Worm (Caenorhabditis elegans): ENCODE data around the gene nsph-1.1.

DNA sequence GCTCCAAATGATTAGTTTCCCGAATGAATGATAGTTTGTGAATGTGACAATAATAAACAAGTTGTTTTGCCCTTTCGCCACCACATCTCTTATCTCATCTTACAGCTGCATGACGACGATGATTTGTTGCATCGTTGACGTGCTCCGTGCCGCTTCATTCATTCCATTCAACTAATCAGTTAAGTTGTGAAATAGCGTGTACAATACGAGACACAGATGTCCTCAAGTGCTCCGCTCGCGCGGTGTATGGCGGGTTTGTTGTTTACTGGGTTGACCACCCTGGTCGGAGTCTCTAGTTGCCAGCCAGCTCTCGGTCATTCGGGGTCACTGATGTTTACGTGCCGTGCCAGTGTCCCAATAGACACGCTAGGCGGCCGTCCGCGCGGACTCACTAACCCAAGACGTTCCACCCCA lies 18.6 kb upstream of the nsph-1.1 start:
- TF ChIP-seq nhr-237 (tag; optimal IDR thresholded peaks at IDR 0.05) = no peak
- no peak for TF ChIP-seq unc-62 (GFP tag; optimal IDR thresholded peaks at IDR 0.05)
- no peak for TF ChIP-seq dmd-4 (tag; optimal IDR thresholded peaks at IDR 0.05)
- TF ChIP-seq lsy-2 (tag; optimal IDR thresholded peaks at IDR 0.05) = no peak
- no peak for TF ChIP-seq aly-2 (tag; optimal IDR thresholded peaks at IDR 0.05)
- no peak for TF ChIP-seq R02D3.7 (tag; optimal IDR thresholded peaks at IDR 0.05)
- TF ChIP-seq egl-27 (tag; optimal IDR thresholded peaks at IDR 0.05) = no peak
- no peak for TF ChIP-seq unc-55 (GFP tag; optimal IDR thresholded peaks at IDR 0.05)
- TF ChIP-seq nhr-12 (tag; optimal IDR thresholded peaks at IDR 0.05) = no peak
- TF ChIP-seq sma-9 (GFP tag; optimal IDR thresholded peaks at IDR 0.05) = no peak
- TF ChIP-seq sma-9 (tag; optimal IDR thresholded peaks at IDR 0.05) = no peak
- TF ChIP-seq alr-1 (tag; optimal IDR thresholded peaks at IDR 0.05) = no peak
- TF ChIP-seq lin-39 (tag; optimal IDR thresholded peaks at IDR 0.05) = no peak
- TF ChIP-seq nhr-11 (tag; optimal IDR thresholded peaks at IDR 0.05) = no peak

Data from whole organism, L2 larva.